Fruit fly (Drosophila melanogaster) S2 (cell line): Measurements from ENCODE around the gene mRpL38.

Experiments
- CG8478 ChIP-seq: fragments of >200 bp; optimal IDR thresholded peaks from 2 replicates; lab custom pipeline; 2018
- CTCF ChIP-seq, 2 experiments: fragments of >200 bp; optimal IDR thresholded peaks; 2 replicates each; lab custom pipeline; 2018

mRpL38 gene

dm6 chrX:14226093-14226492, at the start of gene mRpL38:
Gene mRpL38 (plus strand): TSS chrX:14226289.
- TF ChIP-seq CG8478 (lab: Kevin White, UChicago) = no peak
- no peak for TF ChIP-seq CTCF (optimal IDR thresholded peaks at IDR 0.05; lab: Kevin White, UChicago)

DNA sequence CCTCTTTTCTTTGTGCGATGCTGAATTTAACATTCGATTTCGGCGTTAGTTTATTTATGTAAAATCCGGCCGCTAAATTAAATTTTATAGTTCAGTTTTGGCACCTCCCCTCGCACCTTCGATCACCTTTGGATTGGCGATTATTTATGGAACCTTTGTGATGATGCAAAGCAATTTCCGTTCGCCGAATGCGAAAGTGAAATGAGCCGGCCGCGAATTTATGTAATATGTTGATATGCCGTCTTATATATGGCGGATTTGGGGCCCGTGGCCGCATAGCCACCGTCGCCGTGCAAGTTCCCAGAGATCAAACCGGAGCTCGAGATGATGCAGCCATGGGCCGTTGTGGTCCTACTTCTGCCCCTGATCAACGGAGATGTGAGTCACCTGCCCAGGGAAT, 49.5 kb upstream of the mRpL38 start, which contains the start of gene CG11581:
Gene CG11581, plus strand, starts transcription at position 301 of the 400 bp plus-strand sequence.
- no peak for TF ChIP-seq CG8478 (lab: Kevin White, UChicago)
- TF ChIP-seq CTCF (optimal IDR thresholded peaks at IDR 0.05; lab: Kevin White, UChicago) = no peak

DNA sequence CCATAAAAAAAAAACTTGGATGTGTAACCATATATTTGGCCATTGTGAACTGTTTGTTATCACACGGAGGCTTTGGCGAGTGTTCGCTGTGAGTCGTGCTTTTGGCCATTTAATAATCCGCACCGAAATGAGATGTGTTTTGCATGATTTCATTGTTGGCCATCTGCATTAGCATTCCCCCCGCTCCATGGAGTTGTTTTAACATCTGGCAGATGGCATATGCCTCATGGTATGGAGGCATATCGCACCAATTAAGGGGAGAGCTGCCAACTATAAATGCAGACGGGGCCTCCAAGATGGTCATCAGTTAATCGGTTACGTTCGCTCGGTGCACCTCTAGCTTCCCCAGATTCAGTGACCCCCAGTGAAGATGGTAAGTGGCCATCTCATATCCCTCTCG, 45.4 kb upstream of the mRpL38 start, which contains the start of gene CG11584:
Gene CG11584, plus strand, starts transcription at position 301 of the 400 bp plus-strand sequence.
- no peak for TF ChIP-seq CTCF (optimal IDR thresholded peaks at IDR 0.05; lab: Kevin White, UChicago)
- TF ChIP-seq CG8478 (lab: Kevin White, UChicago) = no peak

DNA sequence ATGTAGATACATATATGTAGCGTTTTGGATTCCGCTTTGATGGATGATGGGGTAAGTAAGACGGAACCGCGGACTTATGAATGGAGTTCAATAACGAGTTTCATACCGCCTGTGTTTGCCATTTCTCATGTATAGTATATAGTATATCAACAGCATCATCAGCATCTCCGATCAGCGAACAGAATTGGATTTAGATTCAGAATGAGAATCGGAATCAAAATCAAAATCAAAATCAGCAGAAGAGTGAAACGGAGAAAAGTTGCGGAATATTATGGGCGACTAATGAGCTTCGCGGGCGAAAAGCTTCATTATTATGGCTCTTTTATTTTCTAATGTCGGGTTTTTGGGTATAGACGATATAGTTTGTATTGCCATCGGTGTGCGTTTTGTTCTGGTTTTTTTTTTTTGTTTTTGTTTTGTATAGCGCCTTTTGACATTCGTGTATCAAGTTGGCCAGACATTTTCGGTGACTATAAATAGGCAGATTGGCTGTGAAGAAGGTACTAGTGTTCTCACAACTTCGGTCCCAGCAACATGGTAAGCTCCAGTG, 42.0 kb upstream of the mRpL38 start, which contains the start of gene CG32603:
Gene CG32603, plus strand, starts transcription at position 500 of the 550 bp plus-strand sequence.
- TF ChIP-seq CTCF (optimal IDR thresholded peaks at IDR 0.05; lab: Kevin White, UChicago) = no peak
- TF ChIP-seq CG8478 (lab: Kevin White, UChicago) = no peak

DNA sequence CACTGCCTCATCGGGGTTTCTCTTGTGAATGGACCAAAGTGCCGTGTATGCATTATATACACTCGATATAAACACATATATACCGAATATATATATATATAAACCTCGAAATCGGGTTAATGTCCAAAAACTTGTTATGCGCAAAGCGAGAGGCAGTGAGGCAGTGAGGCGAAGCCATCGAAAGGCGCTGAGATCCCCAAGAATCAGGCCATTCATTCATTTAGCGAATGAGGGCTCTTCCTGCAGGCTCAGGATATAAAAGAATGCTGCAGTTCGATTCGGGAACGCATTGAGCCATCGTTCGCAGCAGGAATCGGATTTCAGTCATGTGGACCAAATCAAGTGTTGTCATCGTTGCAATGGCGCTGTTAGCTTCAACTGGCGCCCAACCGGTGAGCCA, 39.1 kb upstream of the mRpL38 start, which contains the start of gene CG12481:
Gene CG12481, plus strand, starts transcription at position 301 of the 400 bp plus-strand sequence.
- TF ChIP-seq CTCF (optimal IDR thresholded peaks at IDR 0.05; lab: Kevin White, UChicago) (no peak), CG8478 (lab: Kevin White, UChicago) (no peak)

DNA sequence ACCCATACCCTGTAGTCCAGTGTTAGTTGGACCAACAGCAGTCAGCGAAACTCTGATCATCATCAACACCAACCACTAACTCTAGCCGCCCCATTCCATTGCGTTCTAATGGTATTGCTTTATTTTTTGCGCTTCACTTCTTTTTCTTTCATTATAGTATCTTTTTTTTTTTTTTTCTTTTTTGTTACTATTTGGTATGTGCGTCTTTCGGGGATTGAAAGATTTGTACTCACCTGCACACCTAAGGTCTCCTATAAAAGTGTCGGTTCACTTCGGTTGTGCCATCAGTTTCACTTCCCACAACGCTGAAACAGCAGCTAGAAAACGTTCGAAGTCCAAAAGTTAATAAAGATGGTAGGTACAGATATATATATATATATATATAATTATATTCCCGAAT, 36.9 kb upstream of the mRpL38 start, which contains the start of gene CG11585:
Gene CG11585, plus strand, starts transcription at position 301 of the 400 bp plus-strand sequence.
- TF ChIP-seq CG8478 (lab: Kevin White, UChicago) (no peak), CTCF (optimal IDR thresholded peaks at IDR 0.05; lab: Kevin White, UChicago) (no peak)

dm6 chrX:14191918-14192317, 34.2 kb upstream of the mRpL38 start, which contains the start of gene CG13403:
Gene CG13403 (minus strand): TSS chrX:14192018.
- TF ChIP-seq CTCF (optimal IDR thresholded peaks at IDR 0.05; lab: Kevin White, UChicago) = no peak
- no peak for TF ChIP-seq CG8478 (lab: Kevin White, UChicago)

DNA sequence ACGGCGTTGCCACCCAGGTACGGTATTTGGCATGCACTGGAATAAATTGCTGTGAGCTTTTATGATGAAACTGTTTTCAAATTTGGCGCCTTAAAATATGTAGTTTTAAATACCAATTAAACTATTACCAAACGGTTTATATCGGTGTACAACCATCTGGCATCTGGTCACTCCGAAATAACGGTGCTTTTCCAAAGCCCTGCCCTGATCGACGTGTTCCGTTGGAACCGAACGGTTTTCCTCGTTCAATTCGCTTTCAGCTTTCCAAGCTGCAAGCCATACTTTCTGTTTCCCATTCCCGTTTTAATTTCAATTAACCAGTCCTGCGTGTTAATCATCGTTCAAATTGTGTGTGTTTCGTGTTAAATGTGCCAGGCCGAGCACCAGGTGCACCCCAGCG, 33.1 kb upstream of the mRpL38 start, which contains the start of gene yl:
Gene yl, plus strand, starts transcription at position 202 of the 400 bp plus-strand sequence.
- TF ChIP-seq CTCF (optimal IDR thresholded peaks at IDR 0.05; lab: Kevin White, UChicago) (no peak), CG8478 (lab: Kevin White, UChicago) (no peak)

DNA sequence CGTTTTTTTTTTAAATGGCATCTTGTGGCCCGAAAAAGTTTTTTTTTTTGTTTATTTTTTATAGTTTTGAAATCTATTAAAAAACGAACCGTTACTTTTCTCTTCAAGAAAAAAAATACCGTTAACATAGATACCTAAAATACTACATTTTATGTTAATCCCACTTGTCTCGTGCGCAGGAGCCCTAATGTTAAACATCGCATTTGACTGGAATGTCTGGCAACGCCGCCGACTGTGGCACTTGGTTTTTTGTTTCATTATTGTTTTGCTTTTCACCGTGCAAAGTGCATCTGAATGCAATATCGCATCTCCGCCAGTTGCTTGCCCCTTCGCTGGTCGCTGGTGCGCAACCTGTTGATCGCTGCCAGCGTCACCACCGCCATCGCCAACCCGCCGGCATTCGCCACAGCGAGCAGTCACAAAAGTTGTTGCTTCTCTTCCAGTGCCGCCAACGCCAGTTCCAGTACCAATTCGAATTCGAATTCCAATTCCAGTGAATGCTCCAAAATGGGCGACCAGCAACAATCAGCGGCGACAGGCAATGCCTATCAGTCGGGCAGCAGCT, 26.0 kb upstream of the mRpL38 start, which contains the start of gene CG11590:
Gene CG11590, plus strand, starts transcription at position 212 of the 565 bp plus-strand sequence.
- TF ChIP-seq CTCF (optimal IDR thresholded peaks at IDR 0.05; lab: Kevin White, UChicago) (no peak), CG8478 (lab: Kevin White, UChicago) (no peak)

DNA sequence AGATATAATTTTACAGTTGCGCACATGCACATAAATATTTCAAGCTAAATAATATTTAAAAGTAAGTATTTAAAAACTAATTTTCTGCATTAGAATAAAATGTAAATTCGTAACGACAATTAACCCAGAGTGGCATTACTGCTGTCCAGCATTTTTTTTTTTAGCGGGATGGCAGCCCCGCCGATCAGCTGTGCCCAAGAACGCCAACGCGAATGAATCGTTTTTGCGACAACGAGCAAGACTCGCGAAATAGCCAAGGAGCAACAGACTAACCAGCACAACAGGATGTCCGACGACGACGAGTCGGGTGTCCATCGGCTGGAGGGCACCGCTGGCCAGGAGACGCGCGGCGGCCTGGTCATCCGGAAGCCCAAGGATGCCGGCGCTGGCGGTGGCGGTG, 24.9 kb upstream of the mRpL38 start, which contains the start of gene Prp16:
Gene Prp16, plus strand, starts transcription at position 185 of the 400 bp plus-strand sequence.
- no peak for TF ChIP-seq CTCF (optimal IDR thresholded peaks at IDR 0.05; lab: Kevin White, UChicago)
- TF ChIP-seq CG8478 (lab: Kevin White, UChicago) = no peak

- TF ChIP-seq CG8478 (lab: Kevin White, UChicago) = no peak
- no peak for TF ChIP-seq CTCF (optimal IDR thresholded peaks at IDR 0.05; lab: Kevin White, UChicago)
These were observed 17.5 kb upstream of the mRpL38 start for dm6 chrX:14208426-14209208.

DNA sequence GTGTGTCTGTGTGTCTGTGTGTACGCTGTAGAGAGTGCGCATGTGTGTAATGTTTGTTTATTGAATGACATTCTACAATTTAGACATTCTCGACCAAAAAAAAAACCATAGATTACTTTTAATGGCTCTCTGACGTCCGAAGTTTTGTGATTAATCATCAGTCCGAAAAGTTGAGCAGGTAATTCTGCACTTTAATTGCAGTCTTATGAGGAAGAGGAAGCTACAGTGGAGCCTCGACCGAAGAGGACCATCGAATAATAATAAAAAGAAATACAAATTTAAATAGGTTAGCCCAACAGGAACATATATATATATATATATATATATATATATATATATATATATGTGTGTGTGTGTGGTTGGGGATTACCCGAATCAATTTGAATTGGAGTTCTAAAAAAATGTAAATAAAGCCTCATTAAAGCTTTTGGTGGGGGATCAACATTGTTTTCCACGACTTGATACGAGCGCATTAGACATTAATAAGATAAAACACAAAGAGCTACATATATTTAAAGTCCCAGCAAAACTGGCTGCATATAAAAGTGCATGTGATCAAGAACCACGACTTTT, 16.8 kb upstream of the mRpL38 start:
- TF ChIP-seq CG8478 (lab: Kevin White, UChicago) (no peak), CTCF (optimal IDR thresholded peaks at IDR 0.05; lab: Kevin White, UChicago) (no peak)

DNA sequence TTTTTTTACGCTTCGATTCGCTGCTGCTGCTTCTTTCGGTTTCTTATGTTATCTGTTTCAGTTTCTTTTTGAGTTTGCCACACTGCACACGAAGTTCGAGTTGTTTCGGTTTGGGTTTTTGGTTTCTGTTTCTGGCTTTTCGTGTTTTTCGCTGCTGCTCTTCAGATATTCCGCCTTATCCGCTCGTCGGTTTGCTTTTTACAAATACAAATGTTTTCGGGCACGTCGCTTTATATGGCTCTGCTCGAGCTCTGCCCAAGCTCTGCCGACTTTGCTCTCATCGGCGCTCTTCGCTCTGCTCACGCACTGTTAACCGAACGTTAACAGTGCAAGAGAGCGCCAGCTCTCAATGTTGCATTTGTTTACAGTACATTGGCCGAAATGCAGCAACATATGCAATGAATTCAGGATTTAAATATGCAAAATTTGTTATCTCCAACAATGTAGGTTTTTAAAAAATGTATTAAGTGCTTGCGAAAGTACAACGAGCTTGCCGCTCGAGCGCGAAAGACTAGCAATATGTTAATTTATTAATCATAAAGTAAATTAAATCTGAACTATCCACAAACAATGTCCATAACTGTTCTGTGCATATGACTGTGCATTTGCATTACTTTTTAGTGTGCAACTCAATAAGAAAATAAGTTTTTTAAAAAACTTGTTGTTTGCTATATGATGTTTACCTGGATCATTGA, 14.7 kb upstream of the mRpL38 start:
- TF ChIP-seq CTCF (optimal IDR thresholded peaks at IDR 0.05; lab: Kevin White, UChicago) = no peak
- no peak for TF ChIP-seq CG8478 (lab: Kevin White, UChicago)
